Fruit fly (Drosophila melanogaster) whole organism, embryonic: ENCODE measurements around the gene LUBEL.

Source experiments
- CG10267 ChIP-seq: fragments of 200-800 bp; sonication (Bioruptor generic); optimal IDR thresholded peaks from 2 replicates; lab custom pipeline; 2018; ENCODE audit warnings: missing biosample characterization, mild to moderate bottlenecking, missing genetic modification characterization, moderate library complexity
- CG10979 ChIP-seq: fragments of 200-800 bp; sonication (Bioruptor generic); optimal IDR thresholded peaks from 2 replicates; lab custom pipeline; 2018; ENCODE audit warnings: missing biosample characterization, mild to moderate bottlenecking, missing genetic modification characterization, moderate library complexity
- CG13287 ChIP-seq: fragments of 200-800 bp; sonication (Bioruptor generic); IDR thresholded peaks from 2 replicates; pipeline ENCODE4 v1.3.6; 2022; ENCODE audit warnings: missing biosample characterization, missing genetic modification characterization; ENCODE audit not compliant: partially characterized antibody
- CG13894 ChIP-seq: fragments of 200-800 bp; sonication (Bioruptor generic); optimal IDR thresholded peaks from 3 replicates; lab custom pipeline; 2018; ENCODE audit warnings: missing biosample characterization, mild to moderate bottlenecking, missing genetic modification characterization, moderate library complexity
- CG17359 ChIP-seq: fragments of 200-800 bp; sonication (Bioruptor generic); optimal IDR thresholded peaks from 3 replicates; lab custom pipeline; 2018; ENCODE audit warnings: missing biosample characterization, mild to moderate bottlenecking, missing genetic modification characterization, moderate library complexity
- CG17361 ChIP-seq: fragments of 200-800 bp; sonication (Bioruptor generic); IDR thresholded peaks from 3 replicates; pipeline ENCODE4 v1.3.6; 2022; ENCODE audit warnings: missing biosample characterization, missing genetic modification characterization
- CG1832 ChIP-seq: fragments of 200-800 bp; sonication (Bioruptor generic); optimal IDR thresholded peaks from 2 replicates; lab custom pipeline; 2017; ENCODE audit warnings: missing biosample characterization, mild to moderate bottlenecking, missing genetic modification characterization, inconsistent platforms
- CG2129 ChIP-seq: fragments of 200-800 bp; sonication (Bioruptor generic); IDR thresholded peaks from 2 replicates; pipeline ENCODE4 v1.3.6; 2022; ENCODE audit warnings: missing biosample characterization, missing genetic modification characterization; ENCODE audit not compliant: partially characterized antibody
- CG2875 ChIP-seq: fragments of 200-800 bp; sonication (Bioruptor generic); optimal IDR thresholded peaks from 2 replicates; lab custom pipeline; 2017; ENCODE audit warnings: missing biosample characterization, mild to moderate bottlenecking, missing genetic modification characterization, missing genetic modification reagents
- CG31441 ChIP-seq: fragments of 200-800 bp; sonication (Bioruptor generic); IDR thresholded peaks from 2 replicates; pipeline ENCODE4 v1.3.6; 2022; ENCODE audit warnings: missing biosample characterization, missing genetic modification characterization
- CG33557 ChIP-seq: fragments of 200-800 bp; sonication (Bioruptor generic); optimal IDR thresholded peaks from 2 replicates; lab custom pipeline; 2019; ENCODE audit warnings: missing biosample characterization, mild to moderate bottlenecking, missing genetic modification characterization, moderate library complexity
- CG7357 ChIP-seq: fragments of 200-800 bp; sonication (Bioruptor generic); IDR thresholded peaks from 3 replicates; pipeline ENCODE4 v1.3.6; 2022; ENCODE audit warnings: missing biosample characterization, missing genetic modification characterization
- CG7786 ChIP-seq: fragments of 200-800 bp; sonication (Bioruptor generic); optimal IDR thresholded peaks from 2 replicates; lab custom pipeline; 2016; ENCODE audit warnings: missing biosample characterization, missing genetic modification characterization
- CG9932 ChIP-seq: fragments of 200-800 bp; sonication (Bioruptor generic); IDR thresholded peaks from 2 replicates; pipeline ENCODE4 v1.3.6; 2022; ENCODE audit warnings: missing biosample characterization, missing genetic modification characterization
- CrebB ChIP-seq: fragments of 200-800 bp; sonication (Bioruptor generic); optimal IDR thresholded peaks from 3 replicates; lab custom pipeline; 2018; ENCODE audit warnings: missing biosample characterization, mild to moderate bottlenecking, missing genetic modification characterization
- Elba2 ChIP-seq: fragments of 200-800 bp; sonication (Bioruptor generic); optimal IDR thresholded peaks from 3 replicates; lab custom pipeline; 2016; ENCODE audit warnings: missing biosample characterization, missing genetic modification characterization
- HLHmδ ChIP-seq: fragments of 200-800 bp; sonication (Bioruptor generic); optimal IDR thresholded peaks from 2 replicates; lab custom pipeline; 2018; ENCODE audit warnings: missing biosample characterization, mild to moderate bottlenecking, missing genetic modification characterization, moderate library complexity
- Hey ChIP-seq: fragments of 200-800 bp; sonication (Bioruptor generic); optimal IDR thresholded peaks from 3 replicates; lab custom pipeline; 2018; ENCODE audit warnings: missing biosample characterization, mild to moderate bottlenecking, missing genetic modification characterization
- Med ChIP-seq: fragments of 200-800 bp; sonication (Bioruptor generic); peaks from one replicate; lab custom pipeline; 2016; ENCODE audit warnings: missing biosample characterization, missing genetic modification characterization, mild to moderate bottlenecking, inconsistent platforms, moderate library complexity
- Nf-YC ChIP-seq: fragments of 200-800 bp; optimal IDR thresholded peaks from 3 replicates; lab custom pipeline; 2019; ENCODE audit warnings: missing biosample characterization, mild to moderate bottlenecking, missing genetic modification characterization, moderate library complexity
- Opbp ChIP-seq: fragments of 200-800 bp; sonication (Bioruptor generic); IDR thresholded peaks from 3 replicates; pipeline ENCODE4 v1.3.6; 2022; ENCODE audit warnings: missing biosample characterization, missing genetic modification characterization; ENCODE audit not compliant: partially characterized antibody
- Pdp1 ChIP-seq, 2 experiments: fragments of 200-800 bp; sonication (Bioruptor generic); optimal IDR thresholded peaks; 3 replicates each; lab custom pipeline; 2016; ENCODE audit warnings: missing biosample characterization in 2 of 2, missing genetic modification characterization in 2 of 2, mild to moderate bottlenecking in 1 of 2, moderate library complexity in 1 of 2
- Scr ChIP-seq: fragments of 200-800 bp; sonication (Bioruptor generic); IDR thresholded peaks from 2 replicates; pipeline ENCODE4 v1.3.6; 2022; ENCODE audit warnings: missing biosample characterization, missing genetic modification characterization; ENCODE audit not compliant: partially characterized antibody
- Sry-δ ChIP-seq: fragments of 200-800 bp; sonication (Bioruptor generic); optimal IDR thresholded peaks from 2 replicates; lab custom pipeline; 2016; ENCODE audit warnings: missing biosample characterization, missing genetic modification characterization
- Ssrp ChIP-seq: fragments of 200-800 bp; sonication (Bioruptor generic); optimal IDR thresholded peaks from 2 replicates; lab custom pipeline; 2018; ENCODE audit warnings: missing biosample characterization, mild to moderate bottlenecking, missing genetic modification characterization, moderate library complexity
- Trl ChIP-seq, 3 experiments: fragments of >200 bp in 2 of 3; fragments of 200-800 bp in 1 of 3; sonication (Bioruptor generic) in 1 of 3; optimal IDR thresholded peaks; 2 replicates in 1 of 3; 3 replicates in 2 of 3; lab custom pipeline; 2016 to 2017; ENCODE audit warnings: missing biosample characterization in 1 of 3, missing genetic modification characterization in 1 of 3
- YL-1 ChIP-seq: fragments of 200-800 bp; sonication (Bioruptor generic); optimal IDR thresholded peaks from 3 replicates; lab custom pipeline; 2017; ENCODE audit warnings: missing biosample characterization, mild to moderate bottlenecking, missing genetic modification characterization
- bbx ChIP-seq: fragments of 200-800 bp; sonication (Bioruptor generic); IDR thresholded peaks from 2 replicates; pipeline ENCODE4 v1.3.6; 2022; ENCODE audit warnings: missing biosample characterization, missing genetic modification characterization; ENCODE audit not compliant: partially characterized antibody
- caup ChIP-seq: fragments of 200-800 bp; sonication (Bioruptor generic); optimal IDR thresholded peaks from 3 replicates; lab custom pipeline; 2017; ENCODE audit warnings: missing biosample characterization, mild to moderate bottlenecking, missing genetic modification characterization, moderate library complexity; ENCODE audit not compliant: severe bottlenecking
- cg ChIP-seq: fragments of 200-800 bp; sonication (Bioruptor generic); optimal IDR thresholded peaks from 3 replicates; lab custom pipeline; 2019; ENCODE audit warnings: missing biosample characterization, mild to moderate bottlenecking, missing genetic modification characterization, moderate library complexity
- chm ChIP-seq: fragments of 200-800 bp; sonication (Bioruptor generic); IDR thresholded peaks from 2 replicates; pipeline ENCODE4 v1.3.6; 2022; ENCODE audit warnings: missing biosample characterization, missing genetic modification characterization
- crol ChIP-seq: fragments of 200-800 bp; sonication (Bioruptor generic); IDR thresholded peaks from 2 replicates; pipeline ENCODE4 v1.3.6; 2022; ENCODE audit warnings: missing biosample characterization, missing genetic modification characterization
- disco-r ChIP-seq: fragments of 200-800 bp; sonication (Bioruptor generic); optimal IDR thresholded peaks from 2 replicates; lab custom pipeline; 2016; ENCODE audit warnings: missing biosample characterization, missing genetic modification characterization
- eve ChIP-seq, 2 experiments: fragments of >200 bp; optimal IDR thresholded peaks; 2 replicates each; lab custom pipeline; 2017; ENCODE audit warnings: missing biosample characterization in 2 of 2, missing genetic modification characterization in 2 of 2
- gce ChIP-seq: fragments of 200-800 bp; sonication (Bioruptor generic); IDR thresholded peaks from 3 replicates; pipeline ENCODE4 v1.3.6; 2022; ENCODE audit warnings: missing biosample characterization, missing genetic modification characterization
- mld ChIP-seq: fragments of 200-800 bp; sonication (Bioruptor generic); IDR thresholded peaks from 3 replicates; pipeline ENCODE4 v1.3.6; 2022; ENCODE audit warnings: missing biosample characterization, missing genetic modification characterization; ENCODE audit not compliant: partially characterized antibody
- pfk ChIP-seq: fragments of 200-800 bp; sonication (Bioruptor generic); optimal IDR thresholded peaks from 2 replicates; lab custom pipeline; 2018; ENCODE audit warnings: missing biosample characterization, mild to moderate bottlenecking, missing genetic modification characterization, moderate library complexity
- phol ChIP-seq: fragments of 200-800 bp; sonication (Bioruptor generic); optimal IDR thresholded peaks from 3 replicates; lab custom pipeline; 2018; ENCODE audit warnings: missing biosample characterization, mild to moderate bottlenecking, missing genetic modification characterization, moderate library complexity
- slp2 ChIP-seq: fragments of 200-800 bp; sonication (Bioruptor generic); optimal IDR thresholded peaks from 2 replicates; lab custom pipeline; 2016; ENCODE audit warnings: missing biosample characterization, missing genetic modification characterization
- tna ChIP-seq: fragments of 200-800 bp; sonication (Bioruptor generic); IDR thresholded peaks from 2 replicates; pipeline ENCODE4 v1.3.6; 2022; ENCODE audit warnings: missing biosample characterization, missing genetic modification characterization; ENCODE audit not compliant: partially characterized antibody
- unc-4 ChIP-seq: fragments of 200-800 bp; sonication (Bioruptor generic); IDR thresholded peaks from 2 replicates; pipeline ENCODE4 v1.3.6; 2022; ENCODE audit warnings: missing biosample characterization, missing genetic modification characterization; ENCODE audit not compliant: partially characterized antibody
- wor ChIP-seq: fragments of 200-800 bp; sonication (Bioruptor generic); IDR thresholded peaks from 2 replicates; pipeline ENCODE4 v1.3.6; 2022; ENCODE audit warnings: missing biosample characterization, missing genetic modification characterization
- z ChIP-seq: fragments of 200-800 bp; sonication (Bioruptor generic); IDR thresholded peaks from 3 replicates; pipeline ENCODE4 v1.3.6; 2022; ENCODE audit warnings: missing biosample characterization, missing genetic modification characterization

The LUBEL gene

DNA sequence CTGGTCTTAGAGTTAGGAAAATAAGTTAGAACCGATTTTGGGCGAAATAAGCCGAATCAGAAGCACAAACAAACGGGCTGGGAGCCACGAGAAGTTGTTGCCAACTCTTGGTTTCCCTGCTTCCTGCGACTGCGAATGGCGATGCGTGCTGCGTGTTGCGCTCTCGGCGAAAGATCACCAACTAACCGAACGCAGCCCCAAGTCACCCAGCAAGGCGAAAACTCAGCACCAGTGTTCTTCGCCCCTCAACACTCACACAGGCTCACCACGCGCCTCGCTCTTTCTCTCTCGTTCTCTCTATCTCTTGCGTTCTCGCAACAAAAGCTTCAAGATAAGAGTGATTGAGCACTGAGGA is 14.1 kb upstream of the LUBEL start, which contains the start of gene nrv1 (continued):
- TF ChIP-seq CG2129 (GFP tag; lab: Robert Waterston, UW) (no peak), Elba2 (GFP tag; lab: Kevin White, UChicago) (no peak), unc-4 (GFP tag; lab: Robert Waterston, UW) (peak; percentile 38; the same call in 1 of the 2 replicates), Scr (GFP tag; lab: Robert Waterston, UW) (0 out of 2 replicates have a peak, but pooled peaks have one; percentile 38), CG1832 (GFP tag; lab: Kevin White, UChicago) (no peak), cg (GFP tag; lab: Kevin White, UChicago) (peak; percentile 14), Sry-δ (no peak), CG17361 (GFP tag; lab: Robert Waterston, UW) (no peak), bbx (GFP tag; lab: Robert Waterston, UW) (peak; percentile 69), CG13287 (peak; percentile 56), disco-r (GFP tag; lab: Kevin White, UChicago) (no peak), CG31441 (no peak), slp2 (GFP tag; lab: Kevin White, UChicago) (no peak), CG7786 (GFP tag; lab: Kevin White, UChicago) (no peak), gce (GFP tag; lab: Robert Waterston, UW) (no peak), pfk (GFP tag; lab: Kevin White, UChicago) (no peak), tna (GFP tag; lab: Robert Waterston, UW) (peak; percentile 32; the same call in 1 of the 2 replicates), YL-1 (no peak), CG7357 (GFP tag; lab: Robert Waterston, UW) (no peak), Trl (optimal IDR thresholded peaks at IDR 0.05; lab: Kevin White, UChicago) (peak; percentile 78 to 86), Trl (GFP tag; optimal IDR thresholded peaks at IDR 0.05; lab: Kevin White, UChicago) (no peak), Ssrp (tag; lab: Kevin White, UChicago) (no peak), CG17359 (tag; lab: Kevin White, UChicago) (no peak), CG33557 (GFP tag; lab: Kevin White, UChicago) (no peak), wor (no peak), CG10267 (no peak), CG10979 (tag; lab: Kevin White, UChicago) (no peak), mld (GFP tag; lab: Robert Waterston, UW) (0 out of 3 replicates have a peak, but pooled peaks have one; percentile 12), phol (tag; lab: Kevin White, UChicago) (no peak), Nf-YC (tag; lab: Kevin White, UChicago) (no peak), CG9932 (no peak), z (GFP tag; lab: Robert Waterston, UW) (peak; percentile 84), CrebB (tag; lab: Kevin White, UChicago) (no peak), HLHmδ (GFP tag; lab: Kevin White, UChicago) (peak; percentile 75), Opbp (0 out of 3 replicates have a peak, but pooled peaks have one; percentile 29), caup (GFP tag; lab: Kevin White, UChicago) (no peak)

- TF ChIP-seq CG2875 (GFP tag; lab: Kevin White, UChicago) (no peak), Med (peak; percentile 27), crol (GFP tag; lab: Robert Waterston, UW) (0 out of 2 replicates have a peak, but pooled peaks have one; percentile 13), Pdp1 (GFP tag; optimal IDR thresholded peaks at IDR 0.05; lab: Kevin White, UChicago) (peak in 1 of 2 experiments; percentile 29), eve (GFP tag; optimal IDR thresholded peaks at IDR 0.05; lab: Kevin White, UChicago) (peak in 1 of 2 experiments; percentile 18), Hey (peak; percentile 32), CG13894 (tag; lab: Kevin White, UChicago) (peak; percentile 4), chm (no peak)
These were observed 13.0 kb upstream of the LUBEL start for dm6 chr2L:6785583-6785982.
